Worm (Caenorhabditis elegans): ENCODE measurements around the gene Y37D8A.5.

Y37D8A.5 gene

DNA sequence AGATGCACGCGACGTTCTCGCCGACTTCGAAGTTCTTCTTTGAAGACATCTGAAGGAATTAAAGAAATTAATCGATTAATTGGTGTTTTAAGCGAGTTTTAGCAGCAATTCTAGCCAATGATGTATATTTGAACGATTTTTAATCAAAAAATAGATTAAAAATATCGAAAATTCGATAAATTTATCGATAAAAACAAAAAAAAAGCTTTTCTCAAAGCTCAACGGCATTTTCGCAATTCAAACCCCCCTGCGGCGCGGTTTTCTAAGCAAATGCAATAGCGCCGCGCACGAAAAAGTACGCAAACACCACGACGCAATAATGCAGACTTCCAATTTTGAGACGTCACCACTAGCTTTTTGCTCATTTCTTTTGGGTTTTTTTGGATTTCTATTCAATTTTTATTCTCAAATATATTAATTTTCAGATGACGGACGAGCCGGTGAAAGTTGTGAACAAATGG lies 19.3 kb upstream of the Y37D8A.5 start, which contains the start of the genes mrg-1 and spcs-2 (continued):
- TF ChIP-seq unc-130 (GFP tag; optimal IDR thresholded peaks at IDR 0.05) (peak; percentile 93), unc-39 (tag; optimal IDR thresholded peaks at IDR 0.05) (no peak), daf-16 (GFP tag; optimal IDR thresholded peaks at IDR 0.05) (no peak), daf-16 (tag; optimal IDR thresholded peaks at IDR 0.05) (peak; percentile 78), mes-2 (tag; optimal IDR thresholded peaks at IDR 0.05; ENCODE audit: poor library complexity, severe bottlenecking) (peak; percentile 97), dmd-8 (GFP tag; IDR thresholded peaks at IDR 0.05) (no peak), lsy-2 (tag; optimal IDR thresholded peaks at IDR 0.05) (peak; percentile 75 to 94), lin-1 (GFP tag; IDR thresholded peaks at IDR 0.05) (peak; percentile 37; the same call in 1 of the 2 replicates), ces-1 (GFP tag; optimal IDR thresholded peaks at IDR 0.05) (peak; percentile 45), gei-8 (GFP tag; optimal IDR thresholded peaks at IDR 0.05) (no peak), daf-19 (GFP tag; conservative IDR thresholded peaks at IDR 0.05) (no peak), zfp-3 (GFP tag; conservative IDR thresholded peaks at IDR 0.05) (0 out of 2 replicates have a peak, but pooled peaks have one; percentile 35), fos-1 (tag; optimal IDR thresholded peaks at IDR 0.05) (no peak), hif-1 (tag; optimal IDR thresholded peaks at IDR 0.05) (peak in 1 of 2 experiments; percentile 72), ceh-44 (GFP tag; IDR thresholded peaks at IDR 0.05) (0 out of 2 replicates have a peak, but pooled peaks have one; percentile 42), dmd-6 (GFP tag; IDR thresholded peaks at IDR 0.05) (peak; percentile 48), F37D6.2 (tag; optimal IDR thresholded peaks at IDR 0.05) (peak; percentile 71), Y75B8A.6 (GFP tag; IDR thresholded peaks at IDR 0.05) (no peak), dve-1 (tag; optimal IDR thresholded peaks at IDR 0.05; ENCODE audit: insufficient read depth) (peak; percentile 91), nhr-102 (tag; optimal IDR thresholded peaks at IDR 0.05) (peak; percentile 78), spr-1 (tag; optimal IDR thresholded peaks at IDR 0.05) (peak; percentile 77), zip-2 (tag; optimal IDR thresholded peaks at IDR 0.05) (peak; percentile 56), snpc-1.2 (GFP tag; IDR thresholded peaks at IDR 0.05) (0 out of 2 replicates have a peak, but pooled peaks have one; percentile 25), zip-11 (GFP tag; IDR thresholded peaks at IDR 0.05) (no peak), fkh-10 (GFP tag; optimal IDR thresholded peaks at IDR 0.05) (peak; percentile 74)

DNA sequence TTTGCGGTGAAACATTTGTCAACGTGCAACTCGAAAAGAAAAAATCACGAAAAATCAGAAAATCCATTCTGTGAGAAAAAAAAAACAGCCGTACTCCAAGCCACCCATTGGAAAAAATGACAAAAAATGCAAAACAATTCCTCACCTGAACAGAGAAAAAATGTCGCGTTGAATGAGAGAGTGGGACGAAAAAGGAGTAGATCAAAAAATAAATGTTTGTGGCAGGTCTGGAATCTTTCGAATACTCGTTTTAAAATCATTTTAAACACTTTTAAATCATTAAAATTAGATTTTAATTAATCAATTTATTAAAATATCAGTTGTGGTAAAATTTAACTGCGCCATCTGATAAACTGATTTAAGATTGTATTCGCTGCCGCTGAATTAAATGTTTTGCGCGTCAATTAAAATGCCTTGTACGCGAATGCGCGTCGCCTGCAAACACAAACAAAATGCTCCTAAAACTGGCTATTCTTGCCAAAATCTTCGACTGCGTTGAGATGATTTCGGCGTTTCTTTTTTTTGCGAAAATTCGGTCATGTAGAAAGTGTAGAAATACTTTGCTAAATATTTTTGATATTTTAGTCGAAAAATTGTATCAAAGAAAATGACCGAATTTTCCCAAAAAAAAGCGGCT lies 14.9 kb upstream of the Y37D8A.5 start, which contains the start of gene Y37D8A.6:
Y37D8A.6 (minus strand) TSS at position 238 of the 637 bp plus-strand sequence.
- TF ChIP-seq unc-130 (GFP tag; optimal IDR thresholded peaks at IDR 0.05) (no peak), nhr-42 (GFP tag; IDR thresholded peaks at IDR 0.05) (no peak), lsy-2 (tag; optimal IDR thresholded peaks at IDR 0.05) (peak in 1 of 2 experiments; percentile 40), fkh-10 (GFP tag; optimal IDR thresholded peaks at IDR 0.05) (no peak), hif-1 (tag; optimal IDR thresholded peaks at IDR 0.05) (no peak), daf-16 (GFP tag; optimal IDR thresholded peaks at IDR 0.05) (no peak), daf-16 (tag; optimal IDR thresholded peaks at IDR 0.05) (peak; percentile 3), rbr-2 (tag; optimal IDR thresholded peaks at IDR 0.05) (no peak), lin-38 (GFP tag; IDR thresholded peaks at IDR 0.05) (peak; percentile 38), mes-2 (tag; optimal IDR thresholded peaks at IDR 0.05; ENCODE audit: poor library complexity, severe bottlenecking) (peak; percentile 9), ceh-28 (tag; optimal IDR thresholded peaks at IDR 0.05) (no peak), aha-1 (tag) (peak; percentile 54), ztf-7 (tag; optimal IDR thresholded peaks at IDR 0.05) (no peak), zfp-2 (tag; optimal IDR thresholded peaks at IDR 0.05) (no peak)

DNA sequence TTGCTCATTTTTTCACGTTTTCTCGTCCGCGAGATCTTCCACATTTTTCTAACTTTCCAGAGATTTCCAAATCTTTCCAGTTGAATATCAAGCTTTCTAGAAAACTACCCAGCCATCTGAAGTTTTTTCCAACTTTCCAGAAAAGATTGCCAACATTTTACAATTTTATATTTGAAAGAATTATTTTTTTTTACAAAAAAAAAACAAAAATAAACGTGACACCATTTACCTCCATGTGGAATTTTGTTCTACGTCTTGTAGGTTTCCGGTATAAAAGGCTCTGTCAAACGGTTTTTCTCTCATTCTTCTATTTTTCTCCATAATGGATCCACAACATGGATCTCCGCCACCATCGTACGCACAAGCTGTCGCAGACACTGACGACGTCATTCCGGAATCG lies 9.4 kb upstream of the Y37D8A.5 start, which contains the start of gene Y37D8A.8:
Y37D8A.8 (plus strand) TSS at position 301 of the 400 bp plus-strand sequence.
- TF ChIP-seq daf-12 (tag; optimal IDR thresholded peaks at IDR 0.05) = no peak
- TF ChIP-seq duxl-1 (tag; optimal IDR thresholded peaks at IDR 0.05; ENCODE audit: poor library complexity) = no peak
- TF ChIP-seq aha-1 (tag) = peak; percentile 39
- no peak for TF ChIP-seq nhr-25 (tag; optimal IDR thresholded peaks at IDR 0.05; ENCODE audit: borderline replicate concordance, insufficient read depth)

All from whole organism, L4 larva.